Fruit fly (Drosophila melanogaster) whole organism, prepupa: ENCODE results near the gene CG14834.

Source experiments
- Blimp-1 ChIP-seq: fragments of 200-800 bp; sonication (Bioruptor generic); optimal IDR thresholded peaks from 3 replicates; lab custom pipeline; 2017; ENCODE audit warnings: missing biosample characterization, missing genetic modification characterization, mild to moderate bottlenecking, moderate library complexity, missing genetic modification reagents
- CG10669 ChIP-seq: fragments of 200-800 bp; sonication (Bioruptor generic); optimal IDR thresholded peaks from 3 replicates; lab custom pipeline; 2018; ENCODE audit warnings: missing biosample characterization, mild to moderate bottlenecking, missing genetic modification characterization, moderate library complexity
- CG11294 ChIP-seq: fragments of 200-800 bp; sonication (Bioruptor generic); IDR thresholded peaks from 2 replicates; pipeline ENCODE4 v1.3.6; 2022; ENCODE audit warnings: missing biosample characterization, missing genetic modification characterization
- CG11762 ChIP-seq: fragments of 200-800 bp; sonication (Bioruptor generic); optimal IDR thresholded peaks from 3 replicates; lab custom pipeline; 2016; ENCODE audit warnings: missing biosample characterization, missing genetic modification characterization; ENCODE audit not compliant: insufficient read depth
- CG11902 ChIP-seq: fragments of 200-800 bp; sonication (Bioruptor generic); optimal IDR thresholded peaks from 3 replicates; lab custom pipeline; 2016; ENCODE audit warnings: missing biosample characterization, missing genetic modification characterization
- CG15336 ChIP-seq: fragments of 200-800 bp; sonication (Bioruptor generic); IDR thresholded peaks from 2 replicates; pipeline ENCODE4 v1.3.6; 2022; ENCODE audit warnings: missing biosample characterization, missing genetic modification characterization
- CG16779 ChIP-seq: fragments of 200-800 bp; sonication (Bioruptor generic); optimal IDR thresholded peaks from 3 replicates; lab custom pipeline; 2017; ENCODE audit warnings: missing biosample characterization, mild to moderate bottlenecking, missing genetic modification characterization
- CG3032 ChIP-seq: fragments of 200-800 bp; optimal IDR thresholded peaks from 2 replicates; lab custom pipeline; 2019; ENCODE audit warnings: missing biosample characterization, mild to moderate bottlenecking, missing genetic modification characterization, moderate library complexity
- CG32006 ChIP-seq: fragments of 200-800 bp; sonication (Bioruptor generic); optimal IDR thresholded peaks from 3 replicates; lab custom pipeline; 2017; ENCODE audit warnings: missing biosample characterization, mild to moderate bottlenecking, missing genetic modification characterization
- CG6163 ChIP-seq: fragments of 200-800 bp; sonication (Bioruptor generic); IDR thresholded peaks from 3 replicates; pipeline ENCODE4 v1.3.6; 2022; ENCODE audit warnings: missing biosample characterization, missing genetic modification characterization
- CG6854 ChIP-seq: fragments of 200-800 bp; sonication (Bioruptor generic); optimal IDR thresholded peaks from 2 replicates; lab custom pipeline; 2017; ENCODE audit warnings: missing biosample characterization, mild to moderate bottlenecking, missing genetic modification characterization
- CG7368 ChIP-seq: fragments of 200-800 bp; sonication (Bioruptor generic); optimal IDR thresholded peaks from 3 replicates; lab custom pipeline; 2016; ENCODE audit warnings: missing biosample characterization, missing genetic modification characterization
- CG8119 ChIP-seq: fragments of 200-800 bp; sonication (Bioruptor generic); IDR thresholded peaks from 3 replicates; pipeline ENCODE4 v1.3.6; 2022; ENCODE audit warnings: missing biosample characterization, missing genetic modification characterization
- CG8319 ChIP-seq: fragments of 200-800 bp; sonication (Bioruptor generic); optimal IDR thresholded peaks from 3 replicates; lab custom pipeline; 2016; ENCODE audit warnings: missing biosample characterization, missing genetic modification characterization
- Eip75B ChIP-seq: fragments of 200-800 bp; sonication (Bioruptor generic); optimal IDR thresholded peaks from 3 replicates; lab custom pipeline; 2016; ENCODE audit warnings: missing biosample characterization, missing genetic modification characterization
- Eip78C ChIP-seq: fragments of 200-800 bp; sonication (Bioruptor generic); peaks from one replicate; lab custom pipeline; 2016; ENCODE audit warnings: missing biosample characterization, missing genetic modification characterization
- Ets96B ChIP-seq: fragments of 200-800 bp; optimal IDR thresholded peaks from 2 replicates; lab custom pipeline; 2019; ENCODE audit warnings: missing biosample characterization, mild to moderate bottlenecking, missing genetic modification characterization, moderate library complexity
- Met ChIP-seq: fragments of 200-800 bp; sonication (Bioruptor generic); optimal IDR thresholded peaks from 3 replicates; lab custom pipeline; 2016; ENCODE audit warnings: missing biosample characterization, missing genetic modification characterization
- OdsH ChIP-seq: fragments of 200-800 bp; sonication (Bioruptor generic); optimal IDR thresholded peaks from 3 replicates; lab custom pipeline; 2016; ENCODE audit warnings: missing biosample characterization, missing genetic modification characterization
- Sox102F ChIP-seq: fragments of 200-800 bp; sonication (Bioruptor generic); optimal IDR thresholded peaks from 2 replicates; lab custom pipeline; 2016; ENCODE audit warnings: missing biosample characterization, mild to moderate bottlenecking, missing genetic modification characterization
- Sox14 ChIP-seq: fragments of 200-800 bp; sonication (Bioruptor generic); optimal IDR thresholded peaks from 3 replicates; lab custom pipeline; 2016; ENCODE audit warnings: missing biosample characterization, missing genetic modification characterization
- Sox15 ChIP-seq: fragments of 200-800 bp; sonication (Bioruptor generic); optimal IDR thresholded peaks from 3 replicates; lab custom pipeline; 2016; ENCODE audit warnings: missing biosample characterization, missing genetic modification characterization
- achi ChIP-seq: fragments of 200-800 bp; sonication (Bioruptor generic); optimal IDR thresholded peaks from 3 replicates; lab custom pipeline; 2016; ENCODE audit warnings: missing biosample characterization, missing genetic modification characterization
- acj6 ChIP-seq: fragments of 200-800 bp; sonication (Bioruptor generic); optimal IDR thresholded peaks from 3 replicates; lab custom pipeline; 2016; ENCODE audit warnings: missing biosample characterization, missing genetic modification characterization
- cyc ChIP-seq: fragments of 200-800 bp; sonication (Bioruptor generic); optimal IDR thresholded peaks from 3 replicates; lab custom pipeline; 2016; ENCODE audit warnings: missing biosample characterization, missing genetic modification characterization
- dac ChIP-seq: fragments of 200-800 bp; sonication (Bioruptor generic); optimal IDR thresholded peaks from 2 replicates; lab custom pipeline; 2017; ENCODE audit warnings: missing biosample characterization, mild to moderate bottlenecking, missing genetic modification characterization
- dsx ChIP-seq: fragments of 200-800 bp; optimal IDR thresholded peaks from 3 replicates; lab custom pipeline; 2019; ENCODE audit warnings: missing biosample characterization, mild to moderate bottlenecking, missing genetic modification characterization, moderate library complexity; ENCODE audit not compliant: poor library complexity, severe bottlenecking
- eg ChIP-seq: fragments of 200-800 bp; sonication (Bioruptor generic); IDR thresholded peaks from 3 replicates; pipeline ENCODE4 v1.3.6; 2022; ENCODE audit warnings: missing biosample characterization, missing genetic modification characterization
- esn ChIP-seq: fragments of 200-800 bp; sonication (Bioruptor generic); optimal IDR thresholded peaks from 2 replicates; lab custom pipeline; 2016; ENCODE audit warnings: missing biosample characterization, mild to moderate bottlenecking, missing genetic modification characterization, moderate library complexity
- lz ChIP-seq: fragments of 200-800 bp; sonication (Bioruptor generic); optimal IDR thresholded peaks from 3 replicates; lab custom pipeline; 2016; ENCODE audit warnings: missing biosample characterization, missing genetic modification characterization
- spab ChIP-seq: fragments of 200-800 bp; sonication (Bioruptor generic); optimal IDR thresholded peaks from 2 replicates; lab custom pipeline; 2017; ENCODE audit warnings: missing biosample characterization, mild to moderate bottlenecking, missing genetic modification characterization, missing genetic modification reagents

Gene CG14834

DNA sequence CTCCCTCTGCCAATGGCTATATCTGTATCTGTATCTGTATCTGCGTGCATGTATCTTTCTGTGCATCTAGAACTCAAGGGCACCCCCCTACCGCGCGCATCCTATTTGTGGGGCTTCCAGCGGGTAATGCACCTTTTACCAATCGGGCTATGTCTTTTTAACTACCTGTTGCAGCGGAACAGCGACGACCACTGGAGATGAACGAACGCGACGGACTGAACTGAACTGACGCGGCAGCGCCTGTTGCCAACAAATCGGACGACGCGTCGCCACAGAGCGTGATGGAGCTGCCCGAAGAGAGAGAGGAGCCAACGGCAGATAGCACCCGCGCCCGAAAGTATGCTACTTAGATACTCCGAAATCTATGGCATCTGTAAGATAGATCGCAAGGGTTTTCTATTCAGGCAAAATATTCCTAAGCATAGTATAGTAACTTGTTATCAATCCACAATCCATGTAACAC, 1.9 kb downstream of the CG14834 start, which contains the start of gene Cln7 (continued):
- TF ChIP-seq CG10669 (peak; percentile 3), CG7368 (GFP tag; lab: Kevin White, UChicago) (peak; percentile 30), CG8119 (no peak; the same call in 1 of the 3 replicates), CG6163 (GFP tag; lab: Robert Waterston, UW) (peak; percentile 90), acj6 (GFP tag; lab: Kevin White, UChicago) (no peak), eg (peak; percentile 77; the same call in 2 of the 3 replicates), spab (GFP tag; lab: Kevin White, UChicago) (peak; percentile 5), OdsH (GFP tag; lab: Kevin White, UChicago) (no peak), CG11294 (no peak; the same call in 1 of the 2 replicates), Met (GFP tag; lab: Kevin White, UChicago) (no peak), CG8319 (GFP tag; lab: Kevin White, UChicago) (no peak), CG11902 (no peak), Blimp-1 (GFP tag; lab: Kevin White, UChicago) (peak; percentile 2), Ets96B (tag; lab: Kevin White, UChicago) (peak; percentile 36), lz (no peak), Sox102F (GFP tag; lab: Kevin White, UChicago) (no peak), achi (GFP tag; lab: Kevin White, UChicago) (no peak), Eip75B (GFP tag; lab: Kevin White, UChicago) (peak; percentile 65)

DNA sequence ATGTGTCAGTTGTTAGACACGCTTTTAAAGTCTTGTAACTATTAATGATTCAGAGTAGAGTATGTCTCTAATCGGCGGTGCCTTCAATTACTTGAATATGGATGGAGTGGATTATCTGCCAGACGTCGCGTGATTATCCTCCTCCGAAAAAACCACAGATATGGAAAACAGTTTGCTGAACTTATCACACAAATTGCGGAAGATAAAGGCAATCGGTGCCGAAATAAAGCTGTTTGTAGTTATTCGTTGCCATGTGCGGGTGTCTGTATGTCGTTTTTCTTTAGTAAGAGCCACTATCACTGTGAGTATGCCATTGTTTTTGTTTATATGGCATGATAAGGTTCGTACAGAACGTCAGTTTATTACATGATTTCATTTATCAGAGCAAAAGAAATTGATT, 2.9 kb downstream of the CG14834 start:
- TF ChIP-seq CG6854, result no peak

DNA sequence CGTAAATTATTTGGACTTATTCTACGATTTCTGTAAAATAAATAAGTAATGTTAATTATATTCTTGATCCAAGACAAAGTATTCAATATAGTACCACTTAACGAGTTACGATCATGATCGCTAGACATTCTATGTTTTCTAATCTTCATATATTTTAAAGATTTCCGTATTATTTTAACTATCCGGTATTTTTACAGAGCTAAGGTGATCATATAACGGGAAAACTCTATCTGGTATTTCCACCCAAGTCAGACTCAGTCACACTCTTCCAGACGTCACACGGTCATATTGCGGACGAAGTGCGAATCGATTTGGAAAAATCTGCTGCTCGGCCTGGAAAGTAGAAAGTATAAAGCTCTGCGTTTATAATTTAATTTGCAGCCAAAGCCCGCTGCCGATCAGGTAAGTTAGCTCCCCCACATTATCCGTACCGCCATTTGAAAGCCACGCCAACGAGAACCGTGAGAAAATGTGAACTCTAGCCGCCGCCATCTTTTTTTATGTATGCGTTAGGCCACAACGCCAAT, 7.6 kb downstream of the CG14834 start, which contains the start of the genes lark and eco:
Gene lark, plus strand, starts transcription at position 51 of the 527 bp plus-strand sequence.
Gene eco, minus strand, starts transcription at position 125 of the 527 bp plus-strand sequence.
- TF ChIP-seq Eip75B (GFP tag; lab: Kevin White, UChicago) (no peak), Eip78C (peak; percentile 60), eg (peak; percentile 6; the same call in 1 of the 3 replicates), dac (GFP tag; lab: Kevin White, UChicago) (no peak), CG15336 (peak; percentile 57), esn (peak; percentile 13), CG6854 (peak; percentile 68), spab (GFP tag; lab: Kevin White, UChicago) (no peak), CG8319 (GFP tag; lab: Kevin White, UChicago) (no peak)

DNA sequence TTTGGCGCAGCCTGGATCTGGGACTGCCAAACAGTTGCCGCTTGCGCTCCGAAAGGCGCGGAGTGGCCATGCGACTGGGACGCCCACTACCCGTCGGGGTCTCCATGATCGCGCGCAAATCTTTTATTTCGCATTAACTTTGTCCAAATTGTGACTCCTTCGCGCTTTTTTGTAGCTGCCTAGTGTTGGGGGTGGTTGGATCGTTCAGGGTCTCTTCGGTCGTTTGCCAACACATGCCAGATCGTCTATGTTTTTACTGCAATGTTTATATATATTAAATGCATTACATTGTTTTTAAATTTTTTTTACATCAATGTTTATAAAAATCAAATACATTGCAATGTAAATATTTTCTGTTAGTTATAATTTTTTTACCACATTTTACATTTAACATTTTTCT, 8.1 kb downstream of the CG14834 start:
- TF ChIP-seq cyc (GFP tag; lab: Kevin White, UChicago) (peak; percentile 11), esn (peak; percentile 28), Sox14 (no peak), OdsH (GFP tag; lab: Kevin White, UChicago) (no peak), lz (peak; percentile 32), eg (0 out of 3 replicates have a peak, but pooled peaks have one; percentile 10), CG11762 (GFP tag; lab: Kevin White, UChicago) (no peak)

DNA sequence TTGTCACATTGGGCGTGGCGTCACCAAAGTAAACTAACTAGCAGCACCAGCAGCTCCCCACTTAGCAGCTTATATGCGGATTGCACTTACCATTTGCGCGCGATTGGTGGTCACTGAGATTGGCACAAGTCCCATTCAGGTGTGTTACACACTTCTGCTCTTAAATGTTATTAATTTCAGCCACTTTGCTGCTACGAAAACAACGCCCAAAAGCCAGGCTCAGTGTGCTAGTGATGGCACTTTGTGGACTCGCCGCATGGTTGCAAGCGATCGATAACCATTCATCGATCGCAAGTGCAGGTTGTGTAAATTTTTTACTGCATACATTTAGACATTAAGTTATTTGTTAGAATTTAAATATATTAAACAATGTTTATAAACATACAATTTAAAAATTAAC, 11.9 kb downstream of the CG14834 start, which contains the start of the genes wrm1 and wrm2:
Gene wrm1, minus strand, starts transcription at position 237 of the 400 bp plus-strand sequence.
Gene wrm2, minus strand, starts transcription at position 237 of the 400 bp plus-strand sequence.
- TF ChIP-seq eg (peak; percentile 37; the same call in 1 of the 3 replicates), esn (peak; percentile 8), spab (GFP tag; lab: Kevin White, UChicago) (no peak), CG3032 (tag; lab: Kevin White, UChicago) (no peak), CG7368 (GFP tag; lab: Kevin White, UChicago) (no peak), dsx (GFP tag; lab: Kevin White, UChicago) (peak; percentile 18), CG11762 (GFP tag; lab: Kevin White, UChicago) (no peak), Sox15 (no peak), CG32006 (GFP tag; lab: Kevin White, UChicago) (no peak), CG16779 (no peak)
